Worm (Caenorhabditis elegans): ENCODE measurements around the gene del-9.

DNA sequence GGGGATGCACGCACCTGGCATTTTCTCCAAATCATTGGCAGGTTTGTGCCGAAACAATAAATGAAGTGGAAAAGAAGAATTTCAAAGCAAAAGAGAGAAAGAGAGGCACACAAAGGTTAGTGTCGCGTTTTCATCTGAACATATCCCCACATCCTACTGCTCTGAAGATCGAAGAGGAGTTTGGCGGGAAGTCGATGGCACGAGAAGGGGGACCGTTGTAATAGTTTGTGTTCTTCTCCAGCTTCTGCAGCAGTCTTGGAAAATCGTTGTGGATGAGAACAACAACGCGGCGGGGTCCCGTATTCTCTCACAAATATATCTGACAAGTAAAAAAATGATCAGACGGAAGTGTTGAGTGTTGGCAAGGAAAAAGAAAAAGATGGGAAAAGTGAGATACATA is 28.8 kb upstream of the del-9 start:
- no peak for TF ChIP-seq mel-28 (tag; optimal IDR thresholded peaks at IDR 0.05; ENCODE audit: borderline replicate concordance)
- TF ChIP-seq nhr-179 (tag; optimal IDR thresholded peaks at IDR 0.05): no peak
- TF ChIP-seq unc-130 (GFP tag; optimal IDR thresholded peaks at IDR 0.05): no peak
- TF ChIP-seq sea-2 (GFP tag; IDR thresholded peaks at IDR 0.05): no peak
- TF ChIP-seq snpc-3.4 (tag; optimal IDR thresholded peaks at IDR 0.05): no peak
- TF ChIP-seq repo-1 (tag; optimal IDR thresholded peaks at IDR 0.05): no peak
- no peak for TF ChIP-seq lsy-27 (tag; optimal IDR thresholded peaks at IDR 0.05; ENCODE audit: borderline replicate concordance, insufficient read depth)
- TF ChIP-seq egl-18 (GFP tag; IDR thresholded peaks at IDR 0.05): no peak
- no peak for TF ChIP-seq K12H6.12 (tag; optimal IDR thresholded peaks at IDR 0.05)
- no peak for TF ChIP-seq tbx-9 (tag; optimal IDR thresholded peaks at IDR 0.05; ENCODE audit: borderline replicate concordance)

All from whole organism, young adult.